Fruit fly (Drosophila melanogaster): ENCODE measurements around the gene GILT1.
A peak's percentile ranks its signal among the peaks of the same experiment; 100 is the strongest.

The GILT1 gene

dm6 chr3R:13425470-13426033, 23.9 kb upstream of the GILT1 start, which contains the start of gene Act87E:
Gene Act87E (plus strand): TSS chr3R:13425983.
- TF ChIP-seq Xbp1 (GFP tag; optimal IDR thresholded peaks at IDR 0.05) (peak; percentile 52), Sox100B (GFP tag; optimal IDR thresholded peaks at IDR 0.05) (peak; percentile 85), CG31388 (GFP tag; optimal IDR thresholded peaks at IDR 0.05) (peak; percentile 6), CG9876 (GFP tag; optimal IDR thresholded peaks at IDR 0.05) (no peak), unpg (GFP tag; optimal IDR thresholded peaks at IDR 0.05) (peak; percentile 59), CG3995 (GFP tag; optimal IDR thresholded peaks at IDR 0.05) (no peak), lmd (GFP tag; IDR thresholded peaks at IDR 0.05) (peak; percentile 61), nmo (GFP tag; optimal IDR thresholded peaks at IDR 0.05) (peak; percentile 83), CG3281 (GFP tag; optimal IDR thresholded peaks at IDR 0.05) (peak; percentile 60), CG6689 (GFP tag; IDR thresholded peaks at IDR 0.05) (peak; percentile 60; the same call in 1 of the 2 replicates), CG6791 (GFP tag; IDR thresholded peaks at IDR 0.05; ENCODE audit: partially characterized antibody) (no peak), cwo (GFP tag; optimal IDR thresholded peaks at IDR 0.05) (peak; percentile 39), HLH3B (GFP tag; IDR thresholded peaks at IDR 0.05) (0 out of 2 replicates have a peak, but pooled peaks have one; percentile 23), CG11695 (GFP tag; IDR thresholded peaks at IDR 0.05) (peak; percentile 41; the same call in 1 of the 3 replicates), zen (tag; optimal IDR thresholded peaks at IDR 0.05) (peak; percentile 36), CG7556 (GFP tag; optimal IDR thresholded peaks at IDR 0.05) (peak; percentile 81), maf-S (GFP tag; optimal IDR thresholded peaks at IDR 0.05) (no peak), ttk (GFP tag; IDR thresholded peaks at IDR 0.05) (peak; percentile 30; the same call in 1 of the 2 replicates), fru (optimal IDR thresholded peaks at IDR 0.05) (no peak), knrl (GFP tag; IDR thresholded peaks at IDR 0.05; ENCODE audit: partially characterized antibody) (no peak), CG12659 (GFP tag; optimal IDR thresholded peaks at IDR 0.05) (peak; percentile 72), sc (optimal IDR thresholded peaks at IDR 0.05) (no peak), sc (GFP tag; optimal IDR thresholded peaks at IDR 0.05) (peak; percentile 47), CG33213 (GFP tag; optimal IDR thresholded peaks at IDR 0.05) (no peak), trem (tag; optimal IDR thresholded peaks at IDR 0.05) (peak; percentile 64), sens-2 (GFP tag; IDR thresholded peaks at IDR 0.05) (no peak), pros (GFP tag; optimal IDR thresholded peaks at IDR 0.05) (peak; percentile 16), sr (GFP tag; IDR thresholded peaks at IDR 0.05) (peak; percentile 66; the same call in 2 of the 3 replicates), Usf (GFP tag; optimal IDR thresholded peaks at IDR 0.05) (peak; percentile 26), CG2678 (tag; optimal IDR thresholded peaks at IDR 0.05) (peak; percentile 87), ATbp (GFP tag; optimal IDR thresholded peaks at IDR 0.05) (peak; percentile 35), CoRest (tag; optimal IDR thresholded peaks at IDR 0.05) (peak; percentile 83), pan (optimal IDR thresholded peaks at IDR 0.05) (no peak), pan (GFP tag; optimal IDR thresholded peaks at IDR 0.05 in 1 of 2, IDR thresholded peaks at IDR 0.05 in 1 of 2) (peak in 1 of 2 experiments; percentile 39), Nf-YB (GFP tag; optimal IDR thresholded peaks at IDR 0.05) (peak; percentile 47), stc (GFP tag; IDR thresholded peaks at IDR 0.05) (peak; percentile 58), CG11504 (tag; optimal IDR thresholded peaks at IDR 0.05) (peak; percentile 85), fd96Cb (tag; optimal IDR thresholded peaks at IDR 0.05) (peak; percentile 75), CG11723 (GFP tag; optimal IDR thresholded peaks at IDR 0.05) (peak; percentile 45), CG1602 (GFP tag; optimal IDR thresholded peaks at IDR 0.05) (peak; percentile 41), CG30020 (tag; optimal IDR thresholded peaks at IDR 0.05) (peak; percentile 46), CG31441 (GFP tag; IDR thresholded peaks at IDR 0.05) (peak; percentile 89), Hr78 (GFP tag; optimal IDR thresholded peaks at IDR 0.05) (peak in 1 of 2 experiments; percentile 60), prd (optimal IDR thresholded peaks at IDR 0.05) (no peak), prd (GFP tag; IDR thresholded peaks at IDR 0.05) (peak; percentile 49; the same call in 1 of the 3 replicates), CG8359 (GFP tag; optimal IDR thresholded peaks at IDR 0.05; ENCODE audit: borderline replicate concordance) (peak; percentile 25), tin (GFP tag; optimal IDR thresholded peaks at IDR 0.05) (peak; percentile 58), CG10366 (GFP tag; IDR thresholded peaks at IDR 0.05) (0 out of 2 replicates have a peak, but pooled peaks have one; percentile 32), CG1233 (GFP tag; optimal IDR thresholded peaks at IDR 0.05) (peak; percentile 9), odd (GFP tag; optimal IDR thresholded peaks at IDR 0.05) (peak; percentile 57)
